Worm (Caenorhabditis elegans): ENCODE measurements around the gene lap-1.

The lap-1 gene

ce11 chrIII:8425076-8425475, 23.3 kb upstream of the lap-1 start (continued):
- TF ChIP-seq nhr-102 (tag; optimal IDR thresholded peaks at IDR 0.05) (peak; percentile 66), aly-2 (tag; optimal IDR thresholded peaks at IDR 0.05) (no peak), mdl-1 (tag; optimal IDR thresholded peaks at IDR 0.05) (peak in 1 of 2 experiments; percentile 61), unc-130 (GFP tag; optimal IDR thresholded peaks at IDR 0.05) (no peak), lin-1 (GFP tag; IDR thresholded peaks at IDR 0.05) (0 out of 2 replicates have a peak, but pooled peaks have one; percentile 31), fkh-10 (GFP tag; optimal IDR thresholded peaks at IDR 0.05) (no peak), saeg-2 (GFP tag; IDR thresholded peaks at IDR 0.05) (no peak), madf-9 (GFP tag; conservative IDR thresholded peaks at IDR 0.05) (no peak), hmg-1.1 (GFP tag; IDR thresholded peaks at IDR 0.05) (peak; percentile 71; the same call in 1 of the 2 replicates), T20F7.1 (GFP tag; optimal IDR thresholded peaks at IDR 0.05) (peak; percentile 82), nhr-77 (tag; optimal IDR thresholded peaks at IDR 0.05) (peak; percentile 61), nhr-10 (tag; optimal IDR thresholded peaks at IDR 0.05) (no peak), gei-8 (GFP tag; optimal IDR thresholded peaks at IDR 0.05) (no peak), F10B5.3 (tag; optimal IDR thresholded peaks at IDR 0.05) (no peak), ceh-44 (GFP tag; IDR thresholded peaks at IDR 0.05) (no peak), unc-39 (tag; optimal IDR thresholded peaks at IDR 0.05) (no peak), mep-1 (tag; optimal IDR thresholded peaks at IDR 0.05) (peak; percentile 77), arid-1 (GFP tag; conservative IDR thresholded peaks at IDR 0.05) (peak; percentile 38; the same call in 1 of the 2 replicates), dmd-8 (GFP tag; IDR thresholded peaks at IDR 0.05) (no peak), ceh-28 (tag; optimal IDR thresholded peaks at IDR 0.05) (no peak), nhr-237 (tag; optimal IDR thresholded peaks at IDR 0.05) (no peak), unc-62 (GFP tag; optimal IDR thresholded peaks at IDR 0.05 in 1 of 2) (peak in 1 of 2 experiments; percentile 97), unc-62 (tag; optimal IDR thresholded peaks at IDR 0.05) (no peak), D1046.2 (GFP tag; IDR thresholded peaks at IDR 0.05) (no peak), pqm-1 (tag; optimal IDR thresholded peaks at IDR 0.05) (peak; percentile 40), dpl-1 (GFP tag; optimal IDR thresholded peaks at IDR 0.05) (peak; percentile 27), skn-1 (tag; optimal IDR thresholded peaks at IDR 0.05) (no peak), lsy-2 (tag; optimal IDR thresholded peaks at IDR 0.05) (peak; percentile 64 to 81), egl-43 (GFP tag; IDR thresholded peaks at IDR 0.05) (peak; percentile 76), ama-1 (optimal IDR thresholded peaks at IDR 0.05) (no peak), rbr-2 (tag; optimal IDR thresholded peaks at IDR 0.05) (peak; percentile 77), set-16 (GFP tag; IDR thresholded peaks at IDR 0.05) (peak; percentile 42; the same call in 1 of the 2 replicates), lin-13 (GFP tag; optimal IDR thresholded peaks at IDR 0.05) (no peak), tra-1 (GFP tag; IDR thresholded peaks at IDR 0.05) (no peak), nhr-111 (GFP tag; optimal IDR thresholded peaks at IDR 0.05) (no peak), nhr-11 (tag; optimal IDR thresholded peaks at IDR 0.05) (no peak), R02D3.7 (tag; optimal IDR thresholded peaks at IDR 0.05) (no peak), nhr-41 (GFP tag; IDR thresholded peaks at IDR 0.05) (0 out of 2 replicates have a peak, but pooled peaks have one; percentile 37), pha-4 (GFP tag; IDR thresholded peaks at IDR 0.05) (peak; percentile 58), pha-4 (tag; optimal IDR thresholded peaks at IDR 0.05) (no peak), tag-97 (GFP tag; IDR thresholded peaks at IDR 0.05) (no peak)

ce11 chrIII:8417968-8418267, 16.2 kb upstream of the lap-1 start, which contains the start of gene sor-1:
TSS of gene sor-1 (plus strand) at chrIII:8418168.
- no peak for TF ChIP-seq fkh-10 (GFP tag; optimal IDR thresholded peaks at IDR 0.05)
